Worm (Caenorhabditis elegans) whole organism, L3 larva: Measurements from ENCODE around the gene F01D5.3.

ENCODE experiments used
- R02D3.7 ChIP-seq: fragments of 150-350 bp; optimal IDR thresholded peaks from 2 replicates; lab custom pipeline; 2014; ENCODE audit warnings: missing biosample characterization, missing genetic modification characterization
- ZK546.5 ChIP-seq: sonication (generic microtip); optimal IDR thresholded peaks from 2 replicates; lab custom pipeline; 2017; ENCODE audit warnings: missing biosample characterization, missing genetic modification characterization
- aly-2 ChIP-seq: fragments of 150-350 bp; optimal IDR thresholded peaks from 2 replicates; lab custom pipeline; 2014; ENCODE audit warnings: missing biosample characterization, missing genetic modification characterization
- ama-1 ChIP-seq: fragments of 150-350 bp; optimal IDR thresholded peaks from 2 replicates; lab custom pipeline; 2018
- ceh-16 ChIP-seq: sonication (generic microtip); optimal IDR thresholded peaks from 2 replicates; lab custom pipeline; 2017; ENCODE audit warnings: missing biosample characterization, missing genetic modification characterization
- ceh-28 ChIP-seq: fragments of 150-350 bp; optimal IDR thresholded peaks from 2 replicates; lab custom pipeline; 2014; ENCODE audit warnings: missing biosample characterization, missing genetic modification reagents, missing genetic modification characterization
- ceh-82 ChIP-seq: fragments of 150-350 bp; optimal IDR thresholded peaks from 2 replicates; lab custom pipeline; 2014; ENCODE audit warnings: missing biosample characterization, missing genetic modification characterization
- ceh-9 ChIP-seq: sonication (generic microtip); optimal IDR thresholded peaks from 2 replicates; lab custom pipeline; 2018; ENCODE audit warnings: missing biosample characterization, missing genetic modification characterization
- daf-12 ChIP-seq: fragments of 150-350 bp; optimal IDR thresholded peaks from 2 replicates; lab custom pipeline; 2014; ENCODE audit warnings: missing biosample characterization, missing genetic modification reagents, missing genetic modification characterization
- egl-27 ChIP-seq: sonication (generic microtip); optimal IDR thresholded peaks from 4 replicates; lab custom pipeline; 2017; ENCODE audit warnings: missing biosample characterization, missing genetic modification reagents, missing genetic modification characterization
- egl-5 ChIP-seq: fragments of 150-350 bp; optimal IDR thresholded peaks from 2 replicates; lab custom pipeline; 2017; ENCODE audit warnings: missing biosample characterization, missing genetic modification reagents, missing genetic modification characterization, inconsistent platforms
- elt-1 ChIP-seq: fragments of 150-350 bp; optimal IDR thresholded peaks from 2 replicates; lab custom pipeline; 2014; ENCODE audit warnings: missing biosample characterization, missing genetic modification characterization
- elt-2 ChIP-seq: sonication (generic microtip); optimal IDR thresholded peaks from 2 replicates; lab custom pipeline; 2016; ENCODE audit warnings: missing genetic modification reagents, mild to moderate bottlenecking, missing genetic modification characterization, missing compliant biosample characterization
- elt-3 ChIP-seq, 3 experiments: fragments of 150-350 bp in 1 of 3; sonication (generic microtip) in 2 of 3; optimal IDR thresholded peaks; 2 replicates in 2 of 3; 4 replicates in 1 of 3; lab custom pipeline; 2014 to 2017; ENCODE audit warnings: missing biosample characterization in 3 of 3, missing genetic modification characterization in 3 of 3
- eor-1 ChIP-seq, 2 experiments: fragments of 150-350 bp; optimal IDR thresholded peaks; 2 replicates each; lab custom pipeline; 2014 to 2018; ENCODE audit warnings: missing biosample characterization in 2 of 2, missing genetic modification characterization in 2 of 2
- fkh-10 ChIP-seq: sonication (generic microtip); optimal IDR thresholded peaks from 2 replicates; lab custom pipeline; 2017; ENCODE audit warnings: missing biosample characterization, missing genetic modification reagents, missing genetic modification characterization
- fkh-2 ChIP-seq: fragments of 150-350 bp; optimal IDR thresholded peaks from 2 replicates; lab custom pipeline; 2014; ENCODE audit warnings: missing biosample characterization, missing genetic modification reagents, missing genetic modification characterization
- fos-1 ChIP-seq: fragments of 150-350 bp; optimal IDR thresholded peaks from 2 replicates; lab custom pipeline; 2014; ENCODE audit warnings: missing biosample characterization, missing genetic modification characterization
- hmg-11 ChIP-seq: sonication (generic microtip); optimal IDR thresholded peaks from 2 replicates; lab custom pipeline; 2016; ENCODE audit warnings: missing genetic modification characterization, missing compliant biosample characterization
- jun-1 ChIP-seq: fragments of 150-350 bp; optimal IDR thresholded peaks from 2 replicates; lab custom pipeline; 2014; ENCODE audit warnings: missing biosample characterization, missing genetic modification reagents, missing genetic modification characterization
- lin-15B ChIP-seq: fragments of 150-350 bp; optimal IDR thresholded peaks from 2 replicates; lab custom pipeline; 2014; ENCODE audit warnings: missing biosample characterization, missing genetic modification characterization
- lin-39 ChIP-seq: fragments of 150-350 bp; optimal IDR thresholded peaks from 2 replicates; lab custom pipeline; 2018; ENCODE audit warnings: missing biosample characterization, missing genetic modification reagents, missing genetic modification characterization
- lsy-12 ChIP-seq: sonication (generic microtip); optimal IDR thresholded peaks from 2 replicates; lab custom pipeline; 2016; ENCODE audit warnings: mild to moderate bottlenecking, missing genetic modification characterization, missing compliant biosample characterization
- mdl-1 ChIP-seq: fragments of 150-350 bp; optimal IDR thresholded peaks from 2 replicates; lab custom pipeline; 2014; ENCODE audit warnings: missing biosample characterization, missing genetic modification characterization
- mml-1 ChIP-seq: fragments of 150-350 bp; sonication (generic microtip); optimal IDR thresholded peaks from 3 replicates; lab custom pipeline; 2014; ENCODE audit warnings: missing biosample characterization, missing genetic modification characterization
- nfya-1 ChIP-seq: sonication (generic microtip); optimal IDR thresholded peaks from 2 replicates; lab custom pipeline; 2017; ENCODE audit warnings: missing genetic modification characterization, mild to moderate bottlenecking, missing compliant biosample characterization, antibody characterized with exemption, moderate library complexity; ENCODE audit not compliant: insufficient read depth
- nhr-11 ChIP-seq: fragments of 150-350 bp; optimal IDR thresholded peaks from 2 replicates; lab custom pipeline; 2014; ENCODE audit warnings: missing biosample characterization, missing genetic modification characterization
- nhr-12 ChIP-seq: fragments of 150-350 bp; optimal IDR thresholded peaks from 2 replicates; lab custom pipeline; 2014; ENCODE audit warnings: missing biosample characterization, missing genetic modification characterization
- nhr-23 ChIP-seq: fragments of 150-350 bp; optimal IDR thresholded peaks from 2 replicates; lab custom pipeline; 2014; ENCODE audit warnings: missing biosample characterization, missing genetic modification reagents, missing genetic modification characterization
- nhr-237 ChIP-seq: fragments of 150-350 bp; optimal IDR thresholded peaks from 2 replicates; lab custom pipeline; 2014; ENCODE audit warnings: missing biosample characterization, missing genetic modification characterization
- nhr-25 ChIP-seq: sonication (generic microtip); optimal IDR thresholded peaks from 2 replicates; lab custom pipeline; 2017; ENCODE audit warnings: missing biosample characterization, missing genetic modification characterization
- nhr-28 ChIP-seq: fragments of 150-350 bp; optimal IDR thresholded peaks from 2 replicates; lab custom pipeline; 2014; ENCODE audit warnings: missing biosample characterization, missing genetic modification characterization
- nhr-43 ChIP-seq: sonication (generic microtip); optimal IDR thresholded peaks from 2 replicates; lab custom pipeline; 2016; ENCODE audit warnings: mild to moderate bottlenecking, missing genetic modification characterization, missing compliant biosample characterization; ENCODE audit not compliant: poor library complexity, severe bottlenecking
- nhr-67 ChIP-seq: fragments of 150-350 bp; optimal IDR thresholded peaks from 2 replicates; lab custom pipeline; 2014; ENCODE audit warnings: missing biosample characterization, missing genetic modification characterization
- nhr-76 ChIP-seq: fragments of 150-350 bp; sonication (generic microtip); optimal IDR thresholded peaks from 5 replicates; lab custom pipeline; 2014; ENCODE audit warnings: missing biosample characterization, missing genetic modification characterization
- nhr-77 ChIP-seq: fragments of 150-350 bp; optimal IDR thresholded peaks from 2 replicates; lab custom pipeline; 2014; ENCODE audit warnings: missing biosample characterization, missing genetic modification characterization
- pha-4 ChIP-seq: fragments of 150-350 bp; optimal IDR thresholded peaks from 2 replicates; lab custom pipeline; 2014; ENCODE audit warnings: missing biosample characterization, missing genetic modification reagents, missing genetic modification characterization
- pqm-1 ChIP-seq: fragments of 150-350 bp; optimal IDR thresholded peaks from 2 replicates; lab custom pipeline; 2017; ENCODE audit warnings: missing biosample characterization, missing genetic modification characterization, inconsistent platforms
- sea-2 ChIP-seq: fragments of 150-350 bp; sonication (generic microtip); optimal IDR thresholded peaks from 4 replicates; lab custom pipeline; 2014; ENCODE audit warnings: missing biosample characterization, missing genetic modification reagents, missing genetic modification characterization
- skn-1 ChIP-seq: fragments of 150-350 bp; optimal IDR thresholded peaks from 2 replicates; lab custom pipeline; 2014; ENCODE audit warnings: missing biosample characterization, missing genetic modification characterization
- snpc-4 ChIP-seq: fragments of 150-350 bp; optimal IDR thresholded peaks from 2 replicates; lab custom pipeline; 2014; ENCODE audit warnings: missing biosample characterization, missing genetic modification characterization
- tbx-2 ChIP-seq: sonication (generic microtip); optimal IDR thresholded peaks from 2 replicates; lab custom pipeline; 2016; ENCODE audit warnings: mild to moderate bottlenecking, missing genetic modification characterization, missing compliant biosample characterization
- unc-39 ChIP-seq: sonication (generic microtip); optimal IDR thresholded peaks from 4 replicates; lab custom pipeline; 2017; ENCODE audit warnings: missing biosample characterization, missing genetic modification characterization
- unc-62 ChIP-seq: fragments of 150-350 bp; sonication (generic microtip); optimal IDR thresholded peaks from 4 replicates; lab custom pipeline; 2014; ENCODE audit warnings: missing biosample characterization, missing genetic modification reagents, missing genetic modification characterization
- zag-1 ChIP-seq: fragments of 150-350 bp; optimal IDR thresholded peaks from 2 replicates; lab custom pipeline; 2014; ENCODE audit warnings: missing biosample characterization, missing genetic modification characterization
- ztf-11 ChIP-seq: fragments of 150-350 bp; optimal IDR thresholded peaks from 2 replicates; lab custom pipeline; 2014; ENCODE audit warnings: missing biosample characterization, missing genetic modification characterization
- ztf-4 ChIP-seq: fragments of 150-350 bp; optimal IDR thresholded peaks from 2 replicates; lab custom pipeline; 2014; ENCODE audit warnings: missing biosample characterization, missing genetic modification characterization

Gene F01D5.3

DNA sequence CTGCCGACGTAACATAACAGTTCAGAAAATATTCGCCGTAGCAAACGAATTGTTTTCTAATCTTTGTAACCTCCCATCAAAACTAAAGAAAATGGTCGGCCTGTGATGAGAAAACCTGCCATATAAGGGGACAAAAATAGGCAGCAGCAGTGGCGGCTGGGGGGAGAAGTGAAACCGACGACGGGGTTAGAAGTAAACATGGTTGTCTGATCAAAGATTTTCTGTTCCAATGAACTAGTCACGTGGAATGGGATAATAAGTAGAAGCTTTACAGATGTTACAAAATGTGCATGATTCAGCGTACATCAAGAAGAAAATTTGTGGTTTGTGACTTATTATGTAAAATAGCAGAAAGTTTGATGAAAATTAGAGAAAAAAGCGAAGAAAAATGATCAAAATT lies 45.3 kb upstream of the F01D5.3 start:
- TF ChIP-seq lsy-12 (tag; lab: Kevin White, UChicago) (no peak), ama-1 (lab: Kevin White, UChicago) (no peak), lin-39 (tag; lab: Kevin White, UChicago) (no peak), zag-1 (tag; lab: Kevin White, UChicago) (no peak), eor-1 (tag; optimal IDR thresholded peaks at IDR 0.05; lab: Kevin White, UChicago) (no peak), fos-1 (no peak)

DNA sequence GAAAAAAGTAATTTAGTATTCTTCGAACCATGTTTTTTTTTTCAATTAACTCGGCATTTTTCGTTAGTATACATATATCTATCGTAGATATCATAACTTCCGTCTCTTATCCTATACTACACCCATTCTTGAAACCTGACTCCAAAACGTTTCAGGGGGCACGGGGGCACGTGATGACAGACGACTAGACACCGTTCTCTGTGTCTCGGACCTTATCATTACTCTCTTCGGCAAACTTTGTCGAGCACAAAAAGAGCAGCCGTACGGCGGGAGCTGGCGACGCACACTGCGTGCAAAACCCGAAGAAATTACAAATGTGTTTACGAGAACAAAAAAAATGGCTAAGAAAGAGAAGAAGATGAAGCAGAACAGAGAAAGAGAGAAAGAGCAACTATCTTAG lies 44.3 kb upstream of the F01D5.3 start:
- TF ChIP-seq fkh-10: peak; percentile 97
- peak; percentile 78 for TF ChIP-seq mdl-1 (tag; lab: Kevin White, UChicago)
- no peak for TF ChIP-seq ceh-9
- TF ChIP-seq ceh-16 (tag; lab: Kevin White, UChicago): no peak
- TF ChIP-seq nhr-11 (tag; lab: Kevin White, UChicago): peak; percentile 90
- TF ChIP-seq elt-3 (tag; optimal IDR thresholded peaks at IDR 0.05; lab: Kevin White, UChicago): no peak
- TF ChIP-seq hmg-11 (tag; lab: Kevin White, UChicago): peak; percentile 74
- no peak for TF ChIP-seq mml-1
- TF ChIP-seq ztf-4: no peak
- peak; percentile 4 for TF ChIP-seq ceh-28
- no peak for TF ChIP-seq fkh-2 (tag; lab: Kevin White, UChicago)
- no peak for TF ChIP-seq fos-1
- peak; percentile 26 for TF ChIP-seq lin-15B (tag; lab: Kevin White, UChicago)
- TF ChIP-seq nhr-77: no peak
- TF ChIP-seq pqm-1 (tag; lab: Kevin White, UChicago): peak; percentile 90
- TF ChIP-seq lin-39 (tag; lab: Kevin White, UChicago): peak; percentile 81
- no peak for TF ChIP-seq nhr-25
- TF ChIP-seq snpc-4: peak; percentile 56
- TF ChIP-seq egl-27 (tag; lab: Kevin White, UChicago): no peak
- peak; percentile 28 for TF ChIP-seq ama-1 (lab: Kevin White, UChicago)
- TF ChIP-seq ztf-11 (tag; lab: Kevin White, UChicago): no peak
- peak; percentile 81 for TF ChIP-seq jun-1 (tag; lab: Kevin White, UChicago)
- no peak for TF ChIP-seq nhr-28 (tag; lab: Kevin White, UChicago)
- no peak for TF ChIP-seq elt-1
- TF ChIP-seq skn-1 (tag; lab: Kevin White, UChicago): peak; percentile 30
- no peak for TF ChIP-seq nhr-23
- no peak for TF ChIP-seq ZK546.5 (tag; lab: Kevin White, UChicago)
- peak; percentile 93 for TF ChIP-seq elt-2 (tag; lab: Kevin White, UChicago)
- TF ChIP-seq aly-2 (tag; lab: Kevin White, UChicago): no peak
- no peak for TF ChIP-seq R02D3.7
- TF ChIP-seq unc-39 (tag; lab: Kevin White, UChicago): no peak
- TF ChIP-seq sea-2 (GFP tag; lab: Kevin White, UChicago): no peak
- no peak for TF ChIP-seq nhr-43 (tag; lab: Kevin White, UChicago)
- TF ChIP-seq eor-1 (tag; optimal IDR thresholded peaks at IDR 0.05; lab: Kevin White, UChicago): no peak
- TF ChIP-seq nhr-237: no peak
- no peak for TF ChIP-seq nhr-12
- peak; percentile 50 for TF ChIP-seq tbx-2 (tag; lab: Kevin White, UChicago)
- TF ChIP-seq nhr-76: no peak
- TF ChIP-seq unc-62 (GFP tag; lab: Kevin White, UChicago): no peak
- TF ChIP-seq ceh-82: no peak
- peak; percentile 81 for TF ChIP-seq nfya-1 (tag; lab: Kevin White, UChicago)
- no peak for TF ChIP-seq nhr-67
- no peak for TF ChIP-seq daf-12 (tag; lab: Kevin White, UChicago)
- TF ChIP-seq egl-5: peak; percentile 65
- no peak for TF ChIP-seq zag-1 (tag; lab: Kevin White, UChicago)
- TF ChIP-seq lsy-12 (tag; lab: Kevin White, UChicago): peak; percentile 18
- TF ChIP-seq pha-4 (tag; lab: Kevin White, UChicago): peak; percentile 84
